Worm (Caenorhabditis elegans): Measurements from ENCODE around the gene W09G12.9.
"Not testable (repeated sequence)": the region's sequence is repeated elsewhere in the genome, so short reads cannot be mapped to it uniquely, and the experiment has no call there.

The W09G12.9 gene

ce11 chrIV:1216290-1216689 is at the start of gene W09G12.9:
Gene W09G12.9, plus strand, starts transcription at chrIV:1216590.
- TF ChIP-seq W03F9.2 (tag; optimal IDR thresholded peaks at IDR 0.05) (no peak), dao-5 (tag; optimal IDR thresholded peaks at IDR 0.05) (no peak), him-1 (tag; optimal IDR thresholded peaks at IDR 0.05) (no peak)

ce11 chrIV:1167352-1167751 is 49.0 kb upstream of the W09G12.9 start:
- no peak for TF ChIP-seq him-1 (tag; optimal IDR thresholded peaks at IDR 0.05)

DNA sequence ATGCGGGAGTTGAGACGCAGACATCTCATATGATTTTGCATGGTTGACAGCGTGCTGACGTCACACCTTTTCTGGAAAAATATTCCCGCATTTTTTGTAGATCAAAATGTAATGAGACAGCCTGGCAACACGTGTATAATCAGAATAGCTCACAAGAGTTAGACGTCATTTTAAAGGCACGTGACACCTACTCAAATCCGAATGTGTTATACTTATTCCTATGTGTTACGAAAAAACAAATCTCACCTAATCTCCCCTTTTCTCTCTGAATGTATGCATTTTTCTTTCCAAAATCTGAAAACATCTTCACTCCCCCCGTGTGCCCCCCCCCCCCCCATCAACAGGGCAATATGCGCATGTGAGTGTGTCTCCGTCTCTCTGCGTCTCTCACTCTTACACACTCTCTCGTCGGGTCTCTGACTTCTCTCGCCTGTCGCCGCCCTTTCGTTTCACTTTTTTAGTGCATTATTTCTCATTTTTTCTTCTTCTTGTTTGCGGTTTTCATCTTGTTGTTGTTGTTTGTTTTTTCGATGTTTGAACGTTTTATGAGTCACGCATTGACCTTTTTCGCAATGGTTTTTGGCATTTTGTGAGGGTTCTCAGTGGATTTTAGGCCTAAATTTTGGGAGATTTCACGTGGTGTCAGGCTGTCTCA is 48.0 kb upstream of the W09G12.9 start:
- no peak for TF ChIP-seq dao-5 (tag; optimal IDR thresholded peaks at IDR 0.05)
- TF ChIP-seq W03F9.2 (tag; optimal IDR thresholded peaks at IDR 0.05) = no peak
- TF ChIP-seq him-1 (tag; optimal IDR thresholded peaks at IDR 0.05) = no peak

DNA sequence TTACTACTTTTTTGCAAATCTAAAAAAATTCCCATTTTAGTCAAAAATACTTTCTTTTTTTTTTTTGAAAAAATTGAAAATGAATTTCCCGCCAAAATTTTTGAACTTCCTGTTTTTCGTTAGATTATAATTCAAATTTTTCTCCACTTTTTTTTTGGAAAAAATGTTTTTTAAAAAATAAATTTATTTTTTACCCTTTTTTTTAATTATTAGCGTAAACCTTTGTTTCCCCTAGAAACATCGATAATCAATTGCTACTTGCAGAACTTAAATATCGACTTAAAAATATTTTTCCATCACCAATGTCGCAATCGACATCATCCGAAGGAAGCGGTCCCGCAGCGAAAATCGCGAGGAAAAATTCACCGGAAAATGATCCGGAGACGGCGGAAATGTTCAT is 46.0 kb upstream of the W09G12.9 start, which contains the start of gene cec-2:
TSS of gene cec-2 (plus strand) at position 301 of the 400 bp plus-strand sequence.
- TF ChIP-seq W03F9.2 (tag; optimal IDR thresholded peaks at IDR 0.05) (no peak), dao-5 (tag; optimal IDR thresholded peaks at IDR 0.05) (no peak), him-1 (tag; optimal IDR thresholded peaks at IDR 0.05) (no peak)

ce11 chrIV:1174411-1174810 is 42.0 kb upstream of the W09G12.9 start:
- TF ChIP-seq dao-5 (tag; optimal IDR thresholded peaks at IDR 0.05) (no peak), him-1 (tag; optimal IDR thresholded peaks at IDR 0.05) (no peak), W03F9.2 (tag; optimal IDR thresholded peaks at IDR 0.05) (no peak)

ce11 chrIV:1176613-1177012 is 39.8 kb upstream of the W09G12.9 start:
- no peak for TF ChIP-seq W03F9.2 (tag; optimal IDR thresholded peaks at IDR 0.05)

DNA sequence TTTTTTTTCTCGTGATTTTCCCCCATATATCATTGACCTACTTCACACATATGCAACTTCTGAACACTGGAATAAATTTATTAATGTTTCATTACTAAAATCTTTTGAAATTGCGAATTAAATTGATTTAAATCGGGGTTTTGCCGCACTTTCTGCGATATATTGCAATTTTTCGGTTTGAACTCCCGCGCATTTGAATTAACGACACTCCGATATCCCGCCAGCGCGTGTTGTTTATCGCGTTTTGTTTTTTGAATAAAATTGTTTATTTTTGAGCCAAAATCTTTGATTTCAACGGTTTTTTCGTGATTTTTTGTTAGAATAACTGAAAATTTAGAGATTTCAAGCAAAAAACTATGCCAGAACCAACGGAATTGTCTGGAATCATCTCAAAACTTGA is 38.7 kb upstream of the W09G12.9 start, which contains the start of gene Y104H12D.2:
TSS of gene Y104H12D.2 (plus strand) at position 340 of the 400 bp plus-strand sequence.
- TF ChIP-seq dao-5 (tag; optimal IDR thresholded peaks at IDR 0.05) (no peak), W03F9.2 (tag; optimal IDR thresholded peaks at IDR 0.05) (no peak), him-1 (tag; optimal IDR thresholded peaks at IDR 0.05) (no peak)

DNA sequence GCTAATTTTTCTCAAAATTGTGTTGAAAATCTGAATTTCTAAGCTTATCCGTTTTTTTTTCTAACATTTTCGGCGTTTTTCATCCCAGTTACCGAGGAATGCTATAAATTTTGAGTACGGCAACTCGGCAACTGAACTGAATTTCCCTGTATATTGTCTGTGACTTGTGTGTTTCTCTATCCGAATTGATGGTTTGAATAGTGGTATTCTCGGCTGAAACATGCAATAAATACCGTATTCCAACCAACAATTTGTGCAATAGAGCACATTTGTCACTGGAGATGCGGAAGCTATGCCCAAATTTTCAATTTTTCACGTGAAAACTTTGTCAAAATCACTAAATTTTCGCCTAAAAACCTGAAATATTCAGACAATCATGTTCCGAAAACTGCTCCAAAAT is 34.1 kb upstream of the W09G12.9 start, which contains the start of gene rmif-2:
TSS of gene rmif-2 (plus strand) at position 301 of the 400 bp plus-strand sequence.
- TF ChIP-seq W03F9.2, dao-5, him-1 (tag; optimal IDR thresholded peaks at IDR 0.05): not testable (repeated sequence)

ce11 chrIV:1187502-1187901 is 28.9 kb upstream of the W09G12.9 start, which contains the start of gene mdt-20:
Gene mdt-20, plus strand, starts transcription at chrIV:1187802.
- not testable (repeated sequence) for TF ChIP-seq W03F9.2, him-1, dao-5 (tag; optimal IDR thresholded peaks at IDR 0.05)

ce11 chrIV:1192765-1193164 is 23.6 kb upstream of the W09G12.9 start, which contains the start of gene spl-3:
Gene spl-3, plus strand, starts transcription at chrIV:1193065.
- TF ChIP-seq dao-5 (tag; optimal IDR thresholded peaks at IDR 0.05) (no peak), him-1 (tag; optimal IDR thresholded peaks at IDR 0.05) (no peak), W03F9.2 (tag; optimal IDR thresholded peaks at IDR 0.05) (no peak)

DNA sequence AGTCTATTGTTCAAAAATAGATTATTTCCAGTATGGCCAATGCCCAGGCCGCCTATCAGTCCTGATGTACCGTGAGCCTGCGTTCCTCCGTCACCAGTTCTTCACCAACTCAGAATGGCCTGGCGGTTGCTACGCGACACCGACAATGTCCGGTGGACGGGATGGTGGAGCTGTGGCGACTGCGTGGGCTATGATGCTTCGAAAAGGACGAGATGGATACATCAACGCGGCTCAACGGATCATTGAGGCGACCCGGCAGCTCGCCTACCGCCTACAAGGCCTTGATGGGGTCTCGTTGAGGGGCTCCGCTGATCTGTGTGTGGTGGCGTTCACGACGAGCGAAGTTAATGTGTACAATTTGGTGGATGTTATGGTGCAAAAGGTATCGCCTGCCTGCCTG is 16.9 kb upstream of the W09G12.9 start:
- TF ChIP-seq him-1 (tag; optimal IDR thresholded peaks at IDR 0.05) = no peak
- no peak for TF ChIP-seq W03F9.2 (tag; optimal IDR thresholded peaks at IDR 0.05)
- TF ChIP-seq dao-5 (tag; optimal IDR thresholded peaks at IDR 0.05) = no peak

DNA sequence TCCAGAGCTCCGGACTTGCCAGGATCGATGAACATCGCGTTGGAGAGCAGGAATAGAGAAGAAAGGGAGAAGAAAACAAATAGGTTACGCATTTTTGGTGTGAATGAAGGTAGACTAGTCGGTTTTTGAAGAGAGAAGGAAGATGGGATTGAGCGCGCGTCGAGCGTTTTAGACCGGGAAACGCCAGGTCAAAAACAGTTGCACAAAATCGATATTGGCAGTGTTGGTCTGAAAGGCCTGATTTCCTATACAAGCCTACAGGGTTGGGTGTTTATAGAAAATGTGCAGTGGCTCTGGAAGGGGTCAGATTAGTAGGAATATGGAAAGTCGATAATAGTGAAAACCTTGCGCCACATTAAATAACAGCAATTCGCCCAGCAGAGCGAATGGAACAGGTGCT is 11.5 kb upstream of the W09G12.9 start, which contains the start of gene dsl-2:
TSS of gene dsl-2 (minus strand) at position 101 of the 400 bp plus-strand sequence.
- TF ChIP-seq dao-5 (tag; optimal IDR thresholded peaks at IDR 0.05) (no peak), him-1 (tag; optimal IDR thresholded peaks at IDR 0.05) (no peak)

DNA sequence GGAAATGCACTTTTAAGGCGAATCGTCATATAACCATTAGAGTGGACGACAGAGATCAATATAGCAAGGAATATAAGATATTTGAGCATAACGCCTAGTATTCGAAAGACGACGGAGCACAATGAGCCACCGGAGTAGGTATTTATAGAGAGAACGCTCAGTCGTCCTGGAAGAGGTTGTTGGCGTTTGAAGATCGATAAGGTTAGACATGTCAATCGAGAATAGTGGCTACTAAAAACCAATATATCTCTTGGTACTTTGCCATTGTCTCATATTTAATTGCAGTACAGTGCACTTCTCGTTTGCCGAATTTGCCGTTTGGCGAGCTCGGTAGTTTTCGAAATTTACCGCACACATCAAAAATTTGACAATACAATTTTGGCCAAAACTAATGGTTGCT is 8.4 kb upstream of the W09G12.9 start, which contains the start of gene dsl-1:
TSS of gene dsl-1 (minus strand) at position 101 of the 400 bp plus-strand sequence.
- no peak for TF ChIP-seq dao-5 (tag; optimal IDR thresholded peaks at IDR 0.05)

DNA sequence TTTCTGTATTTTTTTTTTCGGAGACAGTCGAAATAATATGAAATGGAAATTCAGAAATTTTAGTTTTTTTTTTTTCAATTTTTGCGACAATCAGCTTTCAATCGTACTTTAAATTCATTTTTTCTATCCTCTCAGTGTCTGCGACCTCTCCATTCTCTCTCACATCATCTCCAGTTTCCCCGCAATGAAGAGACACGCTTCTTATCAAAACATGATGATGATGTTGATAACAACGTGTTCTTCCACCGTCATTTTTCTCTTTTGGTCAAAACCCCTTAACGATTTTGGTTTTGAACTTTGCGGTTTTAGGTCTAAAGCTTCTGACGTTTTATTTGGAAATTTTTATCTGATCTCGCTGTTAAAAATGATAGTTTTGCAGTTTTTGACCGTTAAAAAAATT is 7.1 kb upstream of the W09G12.9 start:
- TF ChIP-seq him-1 (tag; optimal IDR thresholded peaks at IDR 0.05) = no peak
- no peak for TF ChIP-seq W03F9.2 (tag; optimal IDR thresholded peaks at IDR 0.05)
- no peak for TF ChIP-seq dao-5 (tag; optimal IDR thresholded peaks at IDR 0.05)

- TF ChIP-seq dao-5 (tag; optimal IDR thresholded peaks at IDR 0.05) (no peak), him-1 (tag; optimal IDR thresholded peaks at IDR 0.05) (no peak), W03F9.2 (tag; optimal IDR thresholded peaks at IDR 0.05) (no peak)
Measured at ce11 chrIV:1209813-1210212, 6.6 kb upstream of the W09G12.9 start.

Data from whole organism, L4/young adult.